Worm (Caenorhabditis elegans) whole organism, mixed stage, embryonic: ENCODE measurements around the gene sel-2.

ENCODE experiments used
- ceh-43 ChIP-seq: fragments of 200-800 bp; sonication (Bioruptor generic); optimal IDR thresholded peaks from 2 replicates; lab custom pipeline; 2018; ENCODE audit warnings: mild to moderate bottlenecking, missing genetic modification characterization, moderate library complexity, missing compliant biosample characterization
- lin-13 ChIP-seq: fragments of 150-350 bp; optimal IDR thresholded peaks from 2 replicates; lab custom pipeline; 2014; ENCODE audit warnings: missing biosample characterization, missing genetic modification characterization
- nhr-2 ChIP-seq: fragments of 150-350 bp; optimal IDR thresholded peaks from 2 replicates; lab custom pipeline; 2014; ENCODE audit warnings: missing biosample characterization, missing genetic modification characterization
- nhr-237 ChIP-seq: fragments of 150-350 bp; optimal IDR thresholded peaks from 2 replicates; lab custom pipeline; 2014; ENCODE audit warnings: missing biosample characterization, missing genetic modification characterization
- nhr-28 ChIP-seq: fragments of 150-350 bp; optimal IDR thresholded peaks from 2 replicates; lab custom pipeline; 2014; ENCODE audit warnings: missing biosample characterization, missing genetic modification characterization
- snpc-4 ChIP-seq: fragments of 150-350 bp; optimal IDR thresholded peaks from 2 replicates; lab custom pipeline; 2014; ENCODE audit warnings: missing biosample characterization, missing genetic modification characterization
- sptf-1 ChIP-seq: sonication (generic microtip); optimal IDR thresholded peaks from 2 replicates; lab custom pipeline; 2017; ENCODE audit warnings: mild to moderate bottlenecking, missing genetic modification characterization, moderate library complexity, missing compliant biosample characterization
- tbx-8 ChIP-seq: fragments of 200-800 bp; sonication (Bioruptor generic); optimal IDR thresholded peaks from 2 replicates; lab custom pipeline; 2018; ENCODE audit warnings: mild to moderate bottlenecking, missing genetic modification characterization, moderate library complexity, missing compliant biosample characterization
- unc-39 ChIP-seq: fragments of 150-350 bp; optimal IDR thresholded peaks from 2 replicates; lab custom pipeline; 2014; ENCODE audit warnings: missing biosample characterization, missing genetic modification characterization
- unc-62 ChIP-seq: fragments of 150-350 bp; optimal IDR thresholded peaks from 2 replicates; lab custom pipeline; 2014; ENCODE audit warnings: missing biosample characterization, missing genetic modification reagents, missing genetic modification characterization
- ztf-11 ChIP-seq: fragments of 150-350 bp; optimal IDR thresholded peaks from 2 replicates; lab custom pipeline; 2014; ENCODE audit warnings: missing biosample characterization, missing genetic modification characterization

DNA sequence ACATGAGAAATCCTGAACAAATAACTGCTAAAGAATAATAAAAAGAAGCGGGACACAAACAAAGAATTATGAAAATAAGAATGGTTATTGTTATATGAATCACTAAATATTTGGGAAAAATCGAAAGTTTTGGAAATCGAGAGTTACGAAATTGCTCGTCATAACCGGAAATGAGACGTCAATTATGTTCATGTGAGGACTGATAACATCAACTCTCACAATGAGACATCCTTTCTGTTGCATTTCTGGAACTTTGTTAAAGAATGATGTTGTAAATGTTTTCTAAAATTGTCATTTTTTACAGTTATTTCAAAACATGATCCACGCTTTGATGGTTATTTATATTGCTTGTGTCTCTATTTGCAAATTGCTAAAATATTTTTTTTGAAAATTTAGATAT, 35.7 kb upstream of the sel-2 start, which contains the start of gene T23F11.6:
- no peak for TF ChIP-seq sptf-1 (tag; lab: Kevin White, UChicago)
- TF ChIP-seq unc-39 (tag; lab: Kevin White, UChicago), result no peak
- no peak for TF ChIP-seq unc-62 (GFP tag; lab: Kevin White, UChicago)
- TF ChIP-seq snpc-4, result no peak
- TF ChIP-seq ztf-11 (tag; lab: Kevin White, UChicago), result no peak
- TF ChIP-seq nhr-28, result no peak
- no peak for TF ChIP-seq nhr-237 (tag; lab: Kevin White, UChicago)
- TF ChIP-seq nhr-2 (tag; lab: Kevin White, UChicago), result no peak
- no peak for TF ChIP-seq ceh-43 (GFP tag; lab: Kevin White, UChicago)
- TF ChIP-seq tbx-8 (GFP tag; lab: Kevin White, UChicago), result no peak
- no peak for TF ChIP-seq lin-13 (tag; lab: Kevin White, UChicago)
